Worm (Caenorhabditis elegans): ENCODE results near the gene mbk-1.

- TF ChIP-seq him-1 (tag; optimal IDR thresholded peaks at IDR 0.05) (no peak), dao-5 (tag; optimal IDR thresholded peaks at IDR 0.05) (no peak), W03F9.2 (tag; optimal IDR thresholded peaks at IDR 0.05) (no peak)
Measured at ce11 chrX:14865744-14866143, 41.4 kb upstream of the mbk-1 start, which contains the start of gene C27C12.3.
